Worm (Caenorhabditis elegans): ENCODE data around the gene sre-42.

DNA sequence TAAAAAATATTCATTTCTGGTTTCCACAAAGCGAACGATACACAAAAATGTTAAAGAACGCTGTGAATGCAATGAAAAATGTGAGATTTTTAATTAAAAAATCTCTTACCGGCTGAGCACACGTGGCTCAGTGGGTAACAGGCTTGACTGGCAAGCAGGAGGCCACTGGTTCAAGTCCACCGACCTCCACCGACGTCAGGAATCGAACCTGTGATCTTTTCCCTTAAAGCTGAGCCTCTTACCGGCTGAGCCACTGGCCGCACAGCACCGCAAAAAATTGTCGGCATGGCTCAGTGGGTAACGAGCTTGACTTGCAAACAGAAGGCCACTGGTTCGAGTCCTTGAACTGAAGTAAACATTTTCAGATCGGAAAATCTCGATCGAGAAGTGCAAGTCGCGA is 41.9 kb downstream of the sre-42 start, which contains the start of gene C44C11.6:
- TF ChIP-seq ztf-16 (tag; optimal IDR thresholded peaks at IDR 0.05) (no peak), ama-1 (optimal IDR thresholded peaks at IDR 0.05) (no peak), zip-5 (tag; optimal IDR thresholded peaks at IDR 0.05) (no peak), ceh-24 (tag; optimal IDR thresholded peaks at IDR 0.05) (no peak), nhr-11 (tag; optimal IDR thresholded peaks at IDR 0.05) (no peak), ceh-9 (tag; optimal IDR thresholded peaks at IDR 0.05) (no peak), F13H6.1 (tag; optimal IDR thresholded peaks at IDR 0.05) (no peak), C08G9.2 (tag; optimal IDR thresholded peaks at IDR 0.05) (no peak), rnt-1 (tag; optimal IDR thresholded peaks at IDR 0.05) (no peak), ceh-6 (GFP tag; optimal IDR thresholded peaks at IDR 0.05) (no peak), elt-2 (tag; optimal IDR thresholded peaks at IDR 0.05) (no peak)

Measured in whole organism, late embryonic.